Worm (Caenorhabditis elegans) whole organism, young adult: ENCODE measurements around the gene F55C5.10.

ENCODE experiments used
- C06A6.2 ChIP-seq: fragments of 200-800 bp; sonication (Bioruptor generic); conservative IDR thresholded peaks from 2 replicates; pipeline ENCODE4 v1.3.6; 2022; ENCODE audit warnings: missing genetic modification characterization, missing compliant biosample characterization
- F37B4.10 ChIP-seq: fragments of 200-800 bp; sonication (Bioruptor generic); IDR thresholded peaks from 2 replicates; pipeline ENCODE4 v1.3.6; 2022; ENCODE audit warnings: missing genetic modification characterization, missing compliant biosample characterization
- attf-6 ChIP-seq: fragments of 200-800 bp; sonication (Bioruptor generic); IDR thresholded peaks from 2 replicates; pipeline ENCODE4 v1.3.6; 2022; ENCODE audit warnings: missing genetic modification reagents, missing genetic modification characterization, missing compliant biosample characterization
- ceh-100 ChIP-seq: fragments of 200-800 bp; sonication (Bioruptor generic); IDR thresholded peaks from 2 replicates; pipeline ENCODE4 v1.3.6; 2022; ENCODE audit warnings: missing genetic modification reagents, missing genetic modification characterization, missing compliant biosample characterization
- chd-7 ChIP-seq: sonication (generic microtip); optimal IDR thresholded peaks from 2 replicates; lab custom pipeline; 2016; ENCODE audit warnings: mild to moderate bottlenecking, missing genetic modification characterization, moderate library complexity, missing compliant biosample characterization
- egrh-3 ChIP-seq: fragments of 200-800 bp; sonication (Bioruptor generic); IDR thresholded peaks from 2 replicates; pipeline ENCODE4 v1.3.6; 2022; ENCODE audit warnings: missing genetic modification reagents, missing genetic modification characterization, missing compliant biosample characterization
- ets-4 ChIP-seq: fragments of 200-800 bp; sonication (Bioruptor generic); optimal IDR thresholded peaks from 2 replicates; lab custom pipeline; 2018; ENCODE audit warnings: mild to moderate bottlenecking, missing genetic modification characterization, missing compliant biosample characterization
- gei-17 ChIP-seq: fragments of 200-800 bp; sonication (Bioruptor generic); optimal IDR thresholded peaks from 2 replicates; lab custom pipeline; 2018; ENCODE audit warnings: mild to moderate bottlenecking, missing genetic modification characterization, missing compliant biosample characterization
- pha-4 ChIP-seq: fragments of 150-350 bp; sonication (generic microtip); optimal IDR thresholded peaks from 2 replicates; lab custom pipeline; 2014; ENCODE audit warnings: missing biosample characterization, missing genetic modification reagents, missing genetic modification characterization
- snpc-4 ChIP-seq, 5 experiments: fragments of 150-350 bp in 1 of 5; sonication (generic microtip) in 4 of 5; optimal IDR thresholded peaks; 2 replicates each; lab custom pipeline; 2014 to 2018; ENCODE audit warnings: missing genetic modification characterization in 5 of 5, missing biosample characterization in 3 of 5, antibody characterized with exemption in 2 of 5, mild to moderate bottlenecking in 2 of 5, missing compliant biosample characterization in 2 of 5, missing genotype in 2 of 5, moderate library complexity in 2 of 5, missing genetic modification reagents in 1 of 5
- sptf-2 ChIP-seq: fragments of 200-800 bp; sonication (Bioruptor generic); optimal IDR thresholded peaks from 2 replicates; lab custom pipeline; 2018; ENCODE audit warnings: mild to moderate bottlenecking, missing genetic modification characterization, missing compliant biosample characterization

ce11 chrV:12275714-12276113, 7.6 kb upstream of the F55C5.10 start:
- no peak for TF ChIP-seq ets-4
- no peak for TF ChIP-seq snpc-4 (GFP tag; optimal IDR thresholded peaks at IDR 0.05; lab: Kevin White, UChicago)
- no peak for TF ChIP-seq snpc-4 (tag; optimal IDR thresholded peaks at IDR 0.05; lab: Kevin White, UChicago)
- no peak for TF ChIP-seq F37B4.10 (GFP tag; lab: Robert Waterston, UW)
- TF ChIP-seq ceh-100 (GFP tag; lab: Robert Waterston, UW) = no peak
- TF ChIP-seq pha-4 (tag; lab: Kevin White, UChicago) = no peak
- no peak for TF ChIP-seq sptf-2 (GFP tag; lab: Kevin White, UChicago)
- TF ChIP-seq gei-17 = no peak
- TF ChIP-seq C06A6.2 (GFP tag; lab: Robert Waterston, UW) = no peak
- no peak; the same call in 1 of the 2 replicates for TF ChIP-seq attf-6 (GFP tag; lab: Robert Waterston, UW)
- TF ChIP-seq chd-7 = no peak
- TF ChIP-seq egrh-3 (GFP tag; lab: Robert Waterston, UW) = no peak
